Worm (Caenorhabditis elegans): ENCODE data around the gene mans-2.
A peak's percentile ranks its signal among the peaks of the same experiment; 100 is the strongest.

mans-2 gene

DNA sequence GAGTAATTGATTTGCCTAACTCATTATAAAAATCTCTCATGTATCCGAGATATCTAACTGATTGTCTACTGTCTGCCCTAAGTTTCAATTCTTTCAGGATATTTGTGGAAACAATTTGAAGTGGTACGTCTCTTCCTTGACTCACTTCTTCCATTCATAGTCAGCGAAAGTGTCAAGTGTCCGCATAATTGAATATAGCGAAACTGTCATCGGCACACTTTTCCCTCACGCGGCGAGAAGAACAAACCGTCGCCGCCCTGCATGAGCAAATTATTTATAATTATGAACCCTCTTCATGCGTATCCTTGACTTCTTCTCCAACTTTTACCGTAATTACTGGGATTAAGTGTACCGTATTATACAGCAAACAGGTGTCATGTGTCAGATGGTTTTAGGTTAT is 36.7 kb downstream of the mans-2 start:
- TF ChIP-seq duxl-1 (tag; optimal IDR thresholded peaks at IDR 0.05; ENCODE audit: poor library complexity) (no peak), snpc-4 (tag; optimal IDR thresholded peaks at IDR 0.05) (no peak)

DNA sequence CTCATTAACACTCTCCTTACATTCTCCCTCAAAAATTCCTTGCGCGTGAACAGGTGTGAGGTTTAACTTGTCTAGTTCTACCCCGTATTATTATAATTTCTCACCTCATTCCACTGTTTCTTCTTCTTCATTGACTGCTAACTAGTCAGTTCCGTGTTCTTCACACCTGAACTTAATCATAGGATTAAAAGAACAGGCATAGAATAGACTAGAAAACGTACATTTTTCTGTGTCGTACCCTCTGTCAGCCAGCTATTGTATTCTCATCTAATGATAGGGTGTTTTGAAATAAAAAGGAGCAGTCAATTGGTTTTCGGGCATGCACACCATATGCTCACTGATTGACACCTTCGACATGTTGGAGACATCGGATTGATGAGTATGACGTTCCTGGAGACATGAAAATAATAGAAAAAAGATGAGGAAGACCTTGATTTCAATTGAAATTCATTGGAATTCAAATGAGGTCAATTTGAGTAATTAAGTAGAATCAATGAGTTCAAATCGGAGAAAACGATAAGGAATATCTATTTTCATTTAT is 37.8 kb downstream of the mans-2 start:
- TF ChIP-seq madf-9 (GFP tag; conservative IDR thresholded peaks at IDR 0.05), result no peak
- TF ChIP-seq nhr-77 (tag; optimal IDR thresholded peaks at IDR 0.05), result no peak
- no peak for TF ChIP-seq rbr-2 (tag; optimal IDR thresholded peaks at IDR 0.05)
- TF ChIP-seq nhr-41 (GFP tag; IDR thresholded peaks at IDR 0.05), result no peak
- no peak for TF ChIP-seq daf-8 (GFP tag; IDR thresholded peaks at IDR 0.05)
- TF ChIP-seq spr-3 (GFP tag; optimal IDR thresholded peaks at IDR 0.05), result no peak
- TF ChIP-seq nhr-25 (tag; optimal IDR thresholded peaks at IDR 0.05; ENCODE audit: borderline replicate concordance, insufficient read depth), result no peak
- no peak for TF ChIP-seq nhr-48 (tag; optimal IDR thresholded peaks at IDR 0.05)
- no peak for TF ChIP-seq F44E2.7 (GFP tag; IDR thresholded peaks at IDR 0.05)

DNA sequence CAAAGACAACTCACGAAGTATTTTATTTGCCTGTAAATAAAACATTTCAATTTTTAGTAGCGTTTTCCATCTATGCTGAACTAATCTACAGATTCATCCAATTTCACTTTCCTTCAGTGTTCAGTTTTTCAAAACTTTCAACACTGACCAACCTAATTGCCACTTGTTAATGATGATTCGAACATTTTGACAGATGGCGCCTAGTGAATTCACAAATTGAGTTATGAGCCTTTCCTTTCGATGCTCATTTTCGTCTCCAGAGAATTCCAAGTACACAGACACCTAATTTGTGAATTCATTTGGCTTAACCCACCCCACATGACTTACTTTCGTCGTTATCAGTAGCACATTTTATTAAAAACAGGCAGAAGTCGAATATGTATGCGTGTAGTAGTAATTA is 38.5 kb downstream of the mans-2 start:
- TF ChIP-seq set-16 (GFP tag; IDR thresholded peaks at IDR 0.05) (no peak), ama-1 (optimal IDR thresholded peaks at IDR 0.05) (no peak), ceh-44 (GFP tag; IDR thresholded peaks at IDR 0.05) (no peak)

DNA sequence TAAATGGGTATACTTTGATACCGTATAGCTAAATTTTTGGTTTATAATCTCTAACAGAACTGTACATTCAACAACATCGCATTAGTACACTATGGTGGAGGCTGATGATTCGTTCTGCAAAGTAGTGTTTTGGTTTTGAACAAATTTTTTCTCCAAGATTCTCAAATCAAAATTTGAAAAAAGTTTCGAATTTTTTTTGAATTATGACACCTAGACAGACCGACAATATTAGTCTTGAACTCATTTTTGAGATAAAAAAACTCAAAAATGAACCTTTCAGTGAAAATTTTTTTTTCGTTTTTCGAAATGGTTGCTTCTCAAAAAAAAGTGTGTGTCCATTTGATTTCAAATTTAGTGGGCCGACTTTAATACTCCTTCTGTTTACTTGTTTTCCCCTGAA is 39.9 kb downstream of the mans-2 start:
- TF ChIP-seq pqm-1 (tag; optimal IDR thresholded peaks at IDR 0.05) (no peak), aha-1 (tag) (peak; percentile 94)

DNA sequence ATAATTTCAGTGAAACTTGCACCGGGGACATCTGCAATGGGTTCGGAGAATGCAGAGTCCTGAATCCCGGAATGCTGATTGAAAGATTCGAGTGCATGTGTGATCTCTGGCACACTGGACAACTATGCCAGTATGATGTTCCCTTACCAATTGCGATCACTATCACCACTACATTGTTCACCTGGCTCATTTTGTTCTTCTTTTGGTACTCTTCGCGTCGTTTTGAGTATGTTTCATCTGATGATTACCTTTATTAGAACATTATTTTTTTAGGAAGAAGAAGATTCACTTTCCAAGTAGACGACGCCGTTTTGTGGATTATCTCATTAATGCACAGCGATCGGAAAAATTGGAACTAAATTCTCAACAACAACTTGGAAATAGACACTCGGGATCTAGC is 41.5 kb downstream of the mans-2 start:
- peak; percentile 78 for TF ChIP-seq aha-1 (tag)
- peak in 1 of 2 experiments; percentile 92 for TF ChIP-seq unc-62 (GFP tag; optimal IDR thresholded peaks at IDR 0.05 in 1 of 2)
- TF ChIP-seq unc-62 (tag; optimal IDR thresholded peaks at IDR 0.05), result no peak
- no peak for TF ChIP-seq pqm-1 (tag; optimal IDR thresholded peaks at IDR 0.05)
- TF ChIP-seq lir-3 (tag; optimal IDR thresholded peaks at IDR 0.05), result no peak
- TF ChIP-seq zip-11 (GFP tag; IDR thresholded peaks at IDR 0.05), result no peak
- TF ChIP-seq mxl-3 (GFP tag; optimal IDR thresholded peaks at IDR 0.05), result no peak
- TF ChIP-seq pha-4 (GFP tag; IDR thresholded peaks at IDR 0.05), result no peak
- no peak for TF ChIP-seq pha-4 (tag; optimal IDR thresholded peaks at IDR 0.05)
- no peak for TF ChIP-seq lin-38 (GFP tag; IDR thresholded peaks at IDR 0.05)
- no peak for TF ChIP-seq snpc-4 (tag; optimal IDR thresholded peaks at IDR 0.05)
- no peak for TF ChIP-seq F49E8.2 (tag; optimal IDR thresholded peaks at IDR 0.05; ENCODE audit: borderline replicate concordance)

DNA sequence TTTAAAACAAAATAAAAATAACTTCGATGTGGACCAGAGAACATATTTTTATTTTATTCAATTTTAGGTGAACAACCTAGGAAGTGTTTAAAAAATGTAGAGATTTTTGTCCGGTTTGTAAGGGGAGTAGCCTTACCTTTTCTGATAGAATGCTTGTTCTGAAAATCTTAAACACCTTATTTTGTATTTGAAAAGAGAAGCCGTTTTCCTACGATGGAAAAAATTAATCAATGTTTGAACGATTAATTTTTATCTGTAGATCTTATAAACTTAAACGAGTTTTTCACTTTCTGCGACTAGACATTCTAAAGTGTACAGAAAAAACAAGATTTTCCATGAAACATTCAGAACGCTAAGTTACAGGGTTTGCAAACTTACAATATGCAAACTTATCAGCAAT is 43.0 kb downstream of the mans-2 start, which contains the start of gene F58H1.6:
Gene F58H1.6, plus strand, starts transcription at position 301 of the 400 bp plus-strand sequence.
- TF ChIP-seq Y105C5A.15 (GFP tag; IDR thresholded peaks at IDR 0.05) (no peak), nhr-237 (tag; optimal IDR thresholded peaks at IDR 0.05) (no peak), pqm-1 (tag; optimal IDR thresholded peaks at IDR 0.05) (no peak), nhr-6 (tag; optimal IDR thresholded peaks at IDR 0.05) (no peak), lim-7 (GFP tag; IDR thresholded peaks at IDR 0.05) (no peak), aly-2 (tag; optimal IDR thresholded peaks at IDR 0.05) (no peak), pha-4 (GFP tag; IDR thresholded peaks at IDR 0.05) (no peak), pha-4 (tag; optimal IDR thresholded peaks at IDR 0.05) (no peak), aha-1 (tag) (no peak), vab-7 (GFP tag; IDR thresholded peaks at IDR 0.05) (no peak), dpl-1 (GFP tag; optimal IDR thresholded peaks at IDR 0.05) (no peak), dmd-9 (GFP tag; IDR thresholded peaks at IDR 0.05) (no peak), ztf-11 (tag; optimal IDR thresholded peaks at IDR 0.05) (no peak), mdt-29 (GFP tag; IDR thresholded peaks at IDR 0.05) (no peak), nhr-77 (tag; optimal IDR thresholded peaks at IDR 0.05) (no peak)

Measured in whole organism, L4 larva.